Fruit fly (Drosophila melanogaster) whole organism, pupa: ENCODE measurements around the gene peb.

Experiments
- CG10348 ChIP-seq: fragments of 200-800 bp; sonication (Bioruptor generic); IDR thresholded peaks from 2 replicates; pipeline ENCODE4 v1.3.6; 2022; ENCODE audit warnings: missing biosample characterization, missing genetic modification characterization
- CG13204 ChIP-seq: fragments of 200-800 bp; sonication (Bioruptor generic); optimal IDR thresholded peaks from 2 replicates; lab custom pipeline; 2018; ENCODE audit warnings: missing biosample characterization, mild to moderate bottlenecking, missing genetic modification characterization, moderate library complexity
- CG14655 ChIP-seq: fragments of 200-800 bp; sonication (Bioruptor generic); optimal IDR thresholded peaks from 3 replicates; lab custom pipeline; 2017; ENCODE audit warnings: mild to moderate bottlenecking, missing biosample characterization, missing genetic modification reagents, missing genetic modification characterization
- CG15710 ChIP-seq: fragments of 200-800 bp; sonication (Bioruptor generic); optimal IDR thresholded peaks from 2 replicates; lab custom pipeline; 2018; ENCODE audit warnings: missing biosample characterization, mild to moderate bottlenecking, missing genetic modification characterization, moderate library complexity
- CG17806 ChIP-seq: fragments of 200-800 bp; sonication (Bioruptor generic); optimal IDR thresholded peaks from 2 replicates; lab custom pipeline; 2018; ENCODE audit warnings: missing biosample characterization, mild to moderate bottlenecking, missing genetic modification characterization, moderate library complexity
- CG32121 ChIP-seq: fragments of 200-800 bp; sonication (Bioruptor generic); IDR thresholded peaks from 2 replicates; pipeline ENCODE4 v1.3.6; 2022; ENCODE audit warnings: missing biosample characterization, missing genetic modification characterization
- CG34367 ChIP-seq: fragments of 200-800 bp; sonication (Bioruptor generic); optimal IDR thresholded peaks from 2 replicates; lab custom pipeline; 2018; ENCODE audit warnings: missing biosample characterization, mild to moderate bottlenecking, missing genetic modification characterization
- CG4496 ChIP-seq: fragments of 200-800 bp; sonication (Bioruptor generic); IDR thresholded peaks from 3 replicates; pipeline ENCODE4 v1.3.6; 2022; ENCODE audit warnings: missing biosample characterization, missing genetic modification characterization
- CG8159 ChIP-seq: fragments of 200-800 bp; sonication (Bioruptor generic); optimal IDR thresholded peaks from 3 replicates; lab custom pipeline; 2018; ENCODE audit warnings: missing biosample characterization, mild to moderate bottlenecking, missing genetic modification characterization, moderate library complexity
- CG8301 ChIP-seq: fragments of 200-800 bp; sonication (Bioruptor generic); optimal IDR thresholded peaks from 2 replicates; lab custom pipeline; 2018; ENCODE audit warnings: missing biosample characterization, mild to moderate bottlenecking, missing genetic modification characterization
- CG9948 ChIP-seq: fragments of 200-800 bp; sonication (Bioruptor generic); optimal IDR thresholded peaks from 2 replicates; lab custom pipeline; 2018; ENCODE audit warnings: missing biosample characterization, mild to moderate bottlenecking, missing genetic modification characterization, moderate library complexity
- D1 ChIP-seq: fragments of 200-800 bp; sonication (Bioruptor generic); optimal IDR thresholded peaks from 2 replicates; lab custom pipeline; 2018; ENCODE audit warnings: missing biosample characterization, mild to moderate bottlenecking, missing genetic modification characterization, moderate library complexity
- EcR ChIP-seq: fragments of 200-800 bp; sonication (Bioruptor generic); optimal IDR thresholded peaks from 3 replicates; lab custom pipeline; 2019; ENCODE audit warnings: missing biosample characterization, missing genetic modification characterization, mild to moderate bottlenecking, moderate library complexity, missing genetic modification reagents
- Ets98B ChIP-seq: fragments of 200-800 bp; sonication (Bioruptor generic); IDR thresholded peaks from 2 replicates; pipeline ENCODE4 v1.3.6; 2022; ENCODE audit warnings: missing biosample characterization, missing genetic modification characterization
- Pif1A ChIP-seq: fragments of 200-800 bp; sonication (Bioruptor generic); optimal IDR thresholded peaks from 3 replicates; lab custom pipeline; 2016; ENCODE audit warnings: missing biosample characterization, missing genetic modification characterization
- Pif1B ChIP-seq: fragments of 200-800 bp; sonication (Bioruptor generic); optimal IDR thresholded peaks from 3 replicates; lab custom pipeline; 2016; ENCODE audit warnings: missing biosample characterization, missing genetic modification characterization
- Snoo ChIP-seq: fragments of 200-800 bp; sonication (Bioruptor generic); optimal IDR thresholded peaks from 3 replicates; lab custom pipeline; 2017; ENCODE audit warnings: missing biosample characterization, mild to moderate bottlenecking, missing genetic modification characterization, inconsistent platforms
- fd96Ca ChIP-seq: fragments of 200-800 bp; sonication (Bioruptor generic); IDR thresholded peaks from 3 replicates; pipeline ENCODE4 v1.3.6; 2022; ENCODE audit warnings: missing biosample characterization, missing genetic modification characterization
- gl ChIP-seq: fragments of 200-800 bp; sonication (Bioruptor generic); optimal IDR thresholded peaks from 2 replicates; lab custom pipeline; 2018; ENCODE audit warnings: missing biosample characterization, mild to moderate bottlenecking, missing genetic modification characterization
- rn ChIP-seq: fragments of 200-800 bp; sonication (Bioruptor generic); IDR thresholded peaks from 2 replicates; pipeline ENCODE4 v1.3.6; 2022; ENCODE audit warnings: missing biosample characterization, missing genetic modification characterization

peb gene

DNA sequence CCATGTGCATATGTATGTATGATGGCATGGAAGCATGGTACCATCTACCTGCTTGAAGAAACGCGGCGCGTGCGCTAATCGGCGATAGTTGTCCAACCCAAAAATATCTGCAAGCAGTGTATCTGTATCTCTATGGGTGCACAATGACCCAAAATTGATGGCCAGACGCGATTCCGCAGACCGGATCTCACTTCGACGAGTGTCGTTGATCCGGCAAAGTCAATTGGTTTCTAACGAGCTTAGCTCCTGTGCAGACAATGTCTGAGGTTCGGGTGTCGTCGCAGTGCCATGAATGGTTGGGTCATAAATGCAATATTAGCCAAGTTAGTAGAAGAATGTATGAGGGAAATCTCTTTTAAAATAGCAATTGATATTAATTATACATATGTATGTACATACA lies 3.8 kb upstream of the peb start:
- TF ChIP-seq EcR (no peak), rn (GFP tag; lab: Robert Waterston, UW) (no peak), Pif1B (GFP tag; lab: Kevin White, UChicago) (no peak), CG34367 (no peak), CG13204 (GFP tag; lab: Kevin White, UChicago) (no peak), CG9948 (tag; lab: Kevin White, UChicago) (no peak), CG4496 (GFP tag; lab: Robert Waterston, UW) (no peak), fd96Ca (no peak), CG15710 (tag; lab: Kevin White, UChicago) (no peak), Ets98B (no peak), CG8159 (tag; lab: Kevin White, UChicago) (no peak)
- TF ChIP-seq, all 21 proteins: peak for 0

DNA sequence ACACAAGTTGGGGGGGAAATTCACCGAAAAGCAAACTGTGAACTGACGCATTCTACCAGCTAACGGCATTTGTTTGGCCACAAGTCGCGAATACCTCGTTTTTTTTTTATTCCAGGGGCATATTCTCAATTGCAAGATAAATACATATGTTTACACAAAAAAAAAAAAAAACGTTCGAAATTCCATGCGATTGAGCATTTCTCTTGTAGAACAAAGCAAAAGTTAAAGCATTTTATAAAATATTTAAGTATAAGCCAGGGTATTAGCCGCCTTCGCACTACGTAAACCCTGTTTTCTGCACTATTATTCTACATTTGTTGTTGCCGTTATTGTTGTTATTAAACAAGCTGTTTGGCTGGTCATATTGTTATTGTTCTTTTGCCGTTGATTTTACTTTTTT lies 3.0 kb upstream of the peb start:
- TF ChIP-seq CG4496 (GFP tag; lab: Robert Waterston, UW) (peak; percentile 41; the same call in 1 of the 3 replicates), CG32121 (GFP tag; lab: Robert Waterston, UW) (peak; percentile 57; the same call in 1 of the 2 replicates), fd96Ca (peak; percentile 40; the same call in 2 of the 3 replicates), CG14655 (GFP tag; lab: Kevin White, UChicago) (no peak), CG10348 (GFP tag; lab: Robert Waterston, UW) (no peak), Snoo (tag; lab: Kevin White, UChicago) (no peak)

DNA sequence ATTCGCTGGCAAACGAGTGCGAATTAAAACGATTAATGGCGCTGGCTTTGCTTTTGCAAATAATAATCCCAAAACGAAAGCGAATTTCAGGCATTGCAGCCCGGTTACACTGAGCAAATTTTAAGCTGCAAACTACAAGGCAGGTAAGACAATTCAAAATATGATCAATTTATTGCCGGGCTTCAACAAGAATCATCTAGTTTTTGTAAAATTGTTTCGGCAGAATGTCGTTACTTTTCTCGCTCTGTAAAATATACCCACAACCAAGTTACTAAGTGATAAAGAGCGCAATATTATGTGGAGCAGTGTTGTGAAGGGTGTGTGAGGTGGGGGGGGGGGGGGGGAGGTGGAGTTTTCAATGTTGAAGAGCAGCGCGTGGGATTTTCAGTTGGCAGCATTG lies 2.4 kb upstream of the peb start:
- TF ChIP-seq Ets98B (0 out of 2 replicates have a peak, but pooled peaks have one; percentile 14), CG9948 (tag; lab: Kevin White, UChicago) (no peak), CG4496 (GFP tag; lab: Robert Waterston, UW) (peak; percentile 68; the same call in 2 of the 3 replicates), gl (no peak), fd96Ca (0 out of 3 replicates have a peak, but pooled peaks have one; percentile 30)

DNA sequence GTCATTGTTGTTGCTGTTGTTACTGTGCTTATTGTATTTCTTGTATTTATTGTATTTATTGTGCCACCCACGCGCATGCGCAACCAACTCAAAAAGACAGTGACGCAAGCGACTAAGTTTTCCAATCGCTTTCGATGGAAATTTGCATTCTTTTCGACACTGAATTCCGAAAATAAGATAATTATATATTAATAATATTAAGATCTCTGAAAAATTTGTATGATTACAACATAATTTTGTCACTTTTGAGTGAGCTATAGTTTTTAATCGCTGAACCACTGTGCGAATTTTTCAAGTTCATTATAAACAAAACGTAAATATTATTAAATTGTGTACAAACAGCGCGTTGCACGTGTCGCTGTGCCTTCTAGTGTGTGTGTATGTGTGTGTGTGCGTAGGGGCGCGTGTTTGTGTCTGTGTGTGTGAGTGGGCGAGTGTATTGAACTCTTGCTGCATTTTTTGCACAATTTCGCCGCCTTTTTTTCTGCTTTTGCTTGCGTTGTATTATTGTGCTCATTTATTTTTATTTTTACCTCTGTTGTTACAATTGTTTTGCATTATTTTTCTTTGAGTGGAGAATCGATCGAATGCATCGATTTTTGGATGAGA lies 1.6 kb upstream of the peb start:
- TF ChIP-seq CG17806 (tag; lab: Kevin White, UChicago): peak; percentile 0
- peak; percentile 44 for TF ChIP-seq Snoo (tag; lab: Kevin White, UChicago)
- TF ChIP-seq CG15710 (tag; lab: Kevin White, UChicago): no peak
- peak; percentile 1 for TF ChIP-seq Pif1A (GFP tag; lab: Kevin White, UChicago)
- TF ChIP-seq fd96Ca: no peak
- TF ChIP-seq CG32121 (GFP tag; lab: Robert Waterston, UW): no peak
- peak; percentile 65; the same call in 2 of the 3 replicates for TF ChIP-seq CG4496 (GFP tag; lab: Robert Waterston, UW)
- TF ChIP-seq CG14655 (GFP tag; lab: Kevin White, UChicago): no peak
- TF ChIP-seq CG8159 (tag; lab: Kevin White, UChicago): no peak
- peak; percentile 42 for TF ChIP-seq EcR
- no peak for TF ChIP-seq CG9948 (tag; lab: Kevin White, UChicago)
- no peak for TF ChIP-seq CG13204 (GFP tag; lab: Kevin White, UChicago)

DNA sequence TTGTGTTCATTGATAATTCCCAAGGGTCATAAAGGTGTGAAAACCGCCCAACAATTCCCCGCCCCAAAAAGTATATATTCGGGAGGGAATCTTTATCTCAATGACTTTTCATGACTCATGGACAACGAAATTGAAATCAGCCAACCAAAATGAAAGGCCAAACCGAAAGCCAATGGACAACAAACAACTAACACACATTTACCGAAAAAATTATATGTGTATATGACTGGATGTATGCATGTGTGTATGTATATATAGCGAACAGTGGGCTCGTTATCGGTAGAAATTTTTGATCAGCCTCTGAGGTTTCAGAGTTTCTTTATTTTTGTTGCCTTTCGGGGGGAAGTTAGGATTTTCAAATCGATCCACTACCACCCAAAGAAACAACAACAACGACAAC lies 1.5 kb downstream of the peb start:
- no peak for TF ChIP-seq EcR
- TF ChIP-seq CG32121 (GFP tag; lab: Robert Waterston, UW): no peak

DNA sequence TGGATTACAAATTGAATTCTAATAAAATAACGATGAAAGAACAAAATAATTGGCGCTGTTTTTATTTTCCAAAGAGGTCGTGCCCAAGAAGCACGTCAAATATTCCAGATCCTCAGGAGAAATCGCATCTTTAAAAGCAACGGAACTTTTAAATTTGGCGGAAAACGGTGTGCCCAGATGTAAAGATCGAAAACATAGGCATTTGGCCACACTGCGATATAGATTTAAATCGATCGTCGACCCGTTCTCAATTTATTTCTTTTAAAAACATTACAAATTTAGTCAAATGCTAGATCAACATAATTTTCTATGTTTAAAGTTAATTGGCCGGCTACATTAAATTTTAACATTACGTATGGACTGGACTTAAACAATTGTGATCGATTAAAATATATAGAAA lies 9.8 kb downstream of the peb start:
- TF ChIP-seq fd96Ca (no peak), CG34367 (no peak), Ets98B (no peak), CG32121 (GFP tag; lab: Robert Waterston, UW) (no peak), CG4496 (GFP tag; lab: Robert Waterston, UW) (no peak), rn (GFP tag; lab: Robert Waterston, UW) (no peak), CG14655 (GFP tag; lab: Kevin White, UChicago) (no peak)
- TF ChIP-seq, all 21 proteins: peak for 0

DNA sequence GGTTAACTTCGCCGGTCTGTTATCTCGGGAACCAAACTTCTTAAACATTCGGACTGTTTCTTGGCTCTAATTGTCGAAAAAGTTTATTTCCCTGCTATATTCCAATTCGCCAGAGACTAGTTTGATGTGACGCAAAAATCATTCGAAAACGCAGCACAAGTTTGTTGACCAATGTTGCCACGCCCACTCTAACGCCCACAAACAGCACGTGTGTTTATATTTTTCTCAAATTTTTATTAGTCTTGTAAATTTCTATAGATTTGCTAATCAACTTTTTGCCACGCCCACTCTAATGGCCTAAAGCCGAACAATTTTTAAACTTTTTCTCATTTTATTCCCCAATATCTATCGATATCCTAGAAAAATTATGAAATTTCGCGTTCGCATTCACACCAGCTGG lies 13.5 kb downstream of the peb start, which contains the start of gene Alms1b:
TSS of gene Alms1b (minus strand) at position 101 of the 400 bp plus-strand sequence.
- TF ChIP-seq CG8301 (tag; lab: Kevin White, UChicago) (no peak), CG17806 (tag; lab: Kevin White, UChicago) (no peak), Pif1B (GFP tag; lab: Kevin White, UChicago) (no peak)

DNA sequence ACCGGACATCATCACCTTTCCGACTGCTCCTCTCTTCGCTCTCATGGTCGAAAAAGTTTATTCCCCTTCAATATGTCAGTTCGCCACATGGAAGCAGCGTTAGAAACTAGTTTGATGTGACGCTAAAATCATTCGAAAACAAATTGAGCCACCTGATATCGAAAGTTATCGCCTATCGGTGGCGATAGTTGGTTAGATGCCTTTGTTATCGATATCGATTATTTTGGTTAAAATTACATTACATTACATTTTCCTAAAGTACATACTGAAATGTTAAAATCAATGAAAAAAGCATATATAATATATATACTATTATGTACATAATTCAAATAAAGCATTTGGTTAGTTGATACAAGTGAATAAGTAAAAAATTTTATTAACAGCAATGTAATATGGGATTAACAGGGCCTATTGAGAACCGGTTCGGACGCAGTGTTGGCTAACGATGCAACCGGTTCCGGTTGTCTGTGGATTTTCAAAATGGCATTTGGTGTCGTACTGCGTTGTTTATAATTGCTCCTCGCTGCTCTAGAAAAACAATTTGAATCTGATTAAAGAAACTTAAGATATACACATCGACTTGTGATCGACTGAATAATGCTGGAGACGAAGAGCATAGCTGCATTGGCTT lies 18.6 kb downstream of the peb start, which contains the start of the genes Alms1a and pon:
TSS of gene Alms1a (minus strand) at position 149 of the 631 bp plus-strand sequence.
TSS of gene pon (plus strand) at position 463 of the 631 bp plus-strand sequence.
- TF ChIP-seq D1 (tag; lab: Kevin White, UChicago): no peak
